Fruit fly (Drosophila melanogaster): ENCODE measurements around the gene wntD.

wntD gene

dm6 chr3R:13273462-13273861 lies 19.5 kb downstream of the wntD start (continued):
- TF ChIP-seq Bteb2 (GFP tag; optimal IDR thresholded peaks at IDR 0.05) (no peak), Hmx (GFP tag; optimal IDR thresholded peaks at IDR 0.05) (no peak), CG13894 (tag; optimal IDR thresholded peaks at IDR 0.05) (peak; percentile 42), sd (tag; optimal IDR thresholded peaks at IDR 0.05) (peak; percentile 63), oc (tag; optimal IDR thresholded peaks at IDR 0.05) (peak; percentile 57), CG4854 (GFP tag; optimal IDR thresholded peaks at IDR 0.05) (no peak), ap (GFP tag; IDR thresholded peaks at IDR 0.05) (no peak), E2f2 (GFP tag; IDR thresholded peaks at IDR 0.05) (no peak), HmgD (GFP tag; optimal IDR thresholded peaks at IDR 0.05) (no peak), fu2 (GFP tag; optimal IDR thresholded peaks at IDR 0.05) (no peak), CG13287 (GFP tag; IDR thresholded peaks at IDR 0.05; ENCODE audit: partially characterized antibody) (peak; percentile 27; the same call in 1 of the 2 replicates), CG1602 (GFP tag; optimal IDR thresholded peaks at IDR 0.05) (no peak), CG14965 (GFP tag; optimal IDR thresholded peaks at IDR 0.05; ENCODE audit: borderline replicate concordance) (no peak), Ravus (GFP tag; IDR thresholded peaks at IDR 0.05) (no peak), MESR4 (GFP tag; optimal IDR thresholded peaks at IDR 0.05) (no peak), CG1024 (GFP tag; IDR thresholded peaks at IDR 0.05) (no peak), Nf-YA (GFP tag; IDR thresholded peaks at IDR 0.05) (no peak), vvl (GFP tag; IDR thresholded peaks at IDR 0.05) (peak; percentile 72; the same call in 1 of the 2 replicates), lab (GFP tag; optimal IDR thresholded peaks at IDR 0.05) (peak; percentile 10), D19A (tag; optimal IDR thresholded peaks at IDR 0.05) (no peak), CG16815 (GFP tag; optimal IDR thresholded peaks at IDR 0.05) (no peak), CG1603 (tag; optimal IDR thresholded peaks at IDR 0.05) (no peak), CG34224 (GFP tag; IDR thresholded peaks at IDR 0.05; ENCODE audit: partially characterized antibody) (peak; percentile 45; the same call in 1 of the 3 replicates), CG8478 (optimal IDR thresholded peaks at IDR 0.05) (no peak), scrt (GFP tag; optimal IDR thresholded peaks at IDR 0.05) (no peak), TFAM (GFP tag; optimal IDR thresholded peaks at IDR 0.05) (no peak), Lim3 (GFP tag; IDR thresholded peaks at IDR 0.05) (no peak), Adf1 (GFP tag; IDR thresholded peaks at IDR 0.05) (no peak), CG33557 (GFP tag; optimal IDR thresholded peaks at IDR 0.05) (no peak), CG16813 (GFP tag; IDR thresholded peaks at IDR 0.05; ENCODE audit: partially characterized antibody) (0 out of 3 replicates have a peak, but pooled peaks have one; percentile 11), CG12769 (tag; optimal IDR thresholded peaks at IDR 0.05) (peak; percentile 76), pita (GFP tag; optimal IDR thresholded peaks at IDR 0.05) (no peak), Jarid2 (GFP tag; optimal IDR thresholded peaks at IDR 0.05) (no peak), ranshi (GFP tag; IDR thresholded peaks at IDR 0.05) (no peak), tx (GFP tag; optimal IDR thresholded peaks at IDR 0.05) (no peak), Atf-2 (GFP tag; optimal IDR thresholded peaks at IDR 0.05) (no peak), CG7928 (GFP tag; optimal IDR thresholded peaks at IDR 0.05) (no peak), Ptx1 (GFP tag; IDR thresholded peaks at IDR 0.05) (no peak), Dip2 (GFP tag; IDR thresholded peaks at IDR 0.05) (no peak), CG6689 (GFP tag; IDR thresholded peaks at IDR 0.05) (no peak), Fer2 (tag; optimal IDR thresholded peaks at IDR 0.05) (no peak), CG9727 (GFP tag; optimal IDR thresholded peaks at IDR 0.05) (no peak), Eip74EF (GFP tag; optimal IDR thresholded peaks at IDR 0.05) (peak in 1 of 2 experiments; percentile 94), CG3726 (GFP tag; IDR thresholded peaks at IDR 0.05) (no peak), HHEX (GFP tag; optimal IDR thresholded peaks at IDR 0.05) (no peak), maf-S (GFP tag; optimal IDR thresholded peaks at IDR 0.05) (no peak), CG2129 (GFP tag; IDR thresholded peaks at IDR 0.05; ENCODE audit: partially characterized antibody) (no peak), inv (GFP tag; IDR thresholded peaks at IDR 0.05; ENCODE audit: partially characterized antibody) (no peak), Kr (GFP tag; optimal IDR thresholded peaks at IDR 0.05) (no peak), CG12299 (tag; optimal IDR thresholded peaks at IDR 0.05) (no peak), crol (GFP tag; IDR thresholded peaks at IDR 0.05) (peak; percentile 52; the same call in 1 of the 2 replicates)
